Fruit fly (Drosophila melanogaster) whole organism, embryonic: ENCODE data around the gene wb.

ENCODE experiments used
- Ada2b ChIP-seq: fragments of 200-800 bp; sonication (Bioruptor generic); IDR thresholded peaks from 2 replicates; pipeline ENCODE4 v1.3.6; 2022; ENCODE audit warnings: missing biosample characterization, missing genetic modification characterization
- Bteb2 ChIP-seq: fragments of 200-800 bp; sonication (Bioruptor generic); optimal IDR thresholded peaks from 2 replicates; lab custom pipeline; 2016; ENCODE audit warnings: missing biosample characterization, missing genetic modification characterization
- CG10366 ChIP-seq: fragments of 200-800 bp; sonication (Bioruptor generic); IDR thresholded peaks from 2 replicates; pipeline ENCODE4 v1.3.6; 2022; ENCODE audit warnings: missing biosample characterization, missing genetic modification characterization
- CG11085 ChIP-seq: fragments of 200-800 bp; sonication (Bioruptor generic); IDR thresholded peaks from 2 replicates; pipeline ENCODE4 v1.3.6; 2022; ENCODE audit warnings: missing biosample characterization, missing genetic modification characterization
- CG11093 ChIP-seq: fragments of 200-800 bp; sonication (Bioruptor generic); IDR thresholded peaks from 3 replicates; pipeline ENCODE4 v1.3.6; 2022; ENCODE audit warnings: missing biosample characterization, missing genetic modification characterization
- CG13287 ChIP-seq: fragments of 200-800 bp; sonication (Bioruptor generic); IDR thresholded peaks from 2 replicates; pipeline ENCODE4 v1.3.6; 2022; ENCODE audit warnings: missing biosample characterization, missing genetic modification characterization; ENCODE audit not compliant: partially characterized antibody
- CG17328 ChIP-seq: fragments of 200-800 bp; sonication (Bioruptor generic); IDR thresholded peaks from 2 replicates; pipeline ENCODE4 v1.3.6; 2022; ENCODE audit warnings: missing biosample characterization, missing genetic modification characterization
- CG17829 ChIP-seq: fragments of 200-800 bp; optimal IDR thresholded peaks from 2 replicates; lab custom pipeline; 2019; ENCODE audit warnings: missing biosample characterization, mild to moderate bottlenecking, missing genetic modification characterization, moderate library complexity
- CG2202 ChIP-seq: fragments of 200-800 bp; sonication (Bioruptor generic); optimal IDR thresholded peaks from 2 replicates; lab custom pipeline; 2018; ENCODE audit warnings: missing biosample characterization, mild to moderate bottlenecking, missing genetic modification characterization
- CG2875 ChIP-seq: fragments of 200-800 bp; sonication (Bioruptor generic); optimal IDR thresholded peaks from 2 replicates; lab custom pipeline; 2017; ENCODE audit warnings: missing biosample characterization, mild to moderate bottlenecking, missing genetic modification characterization, missing genetic modification reagents
- CG34422 ChIP-seq: fragments of 200-800 bp; sonication (Bioruptor generic); IDR thresholded peaks from 3 replicates; pipeline ENCODE4 v1.3.6; 2022; ENCODE audit warnings: missing biosample characterization, missing genetic modification characterization
- CG3995 ChIP-seq: fragments of 200-800 bp; sonication (Bioruptor generic); optimal IDR thresholded peaks from 3 replicates; lab custom pipeline; 2016; ENCODE audit warnings: missing biosample characterization, missing genetic modification characterization
- CG43689 ChIP-seq: fragments of 200-800 bp; sonication (Bioruptor generic); IDR thresholded peaks from 2 replicates; pipeline ENCODE4 v1.3.6; 2022; ENCODE audit warnings: missing biosample characterization, missing genetic modification characterization
- CG4707 ChIP-seq: fragments of 200-800 bp; sonication (Bioruptor generic); optimal IDR thresholded peaks from 2 replicates; lab custom pipeline; 2018; ENCODE audit warnings: missing biosample characterization, mild to moderate bottlenecking, missing genetic modification characterization, moderate library complexity
- CG5953 ChIP-seq: fragments of 200-800 bp; sonication (Bioruptor generic); IDR thresholded peaks from 2 replicates; pipeline ENCODE4 v1.3.6; 2022; ENCODE audit warnings: missing biosample characterization, missing genetic modification characterization
- CG6272 ChIP-seq: fragments of 200-800 bp; sonication (Bioruptor generic); IDR thresholded peaks from 2 replicates; pipeline ENCODE4 v1.3.6; 2022; ENCODE audit warnings: missing biosample characterization, missing genetic modification characterization
- CG9817 ChIP-seq: fragments of 200-800 bp; sonication (Bioruptor generic); optimal IDR thresholded peaks from 2 replicates; lab custom pipeline; 2018; ENCODE audit warnings: missing biosample characterization, mild to moderate bottlenecking, missing genetic modification characterization, moderate library complexity
- Dad ChIP-seq: fragments of 200-800 bp; sonication (Bioruptor generic); optimal IDR thresholded peaks from 3 replicates; lab custom pipeline; 2016; ENCODE audit warnings: missing biosample characterization, missing genetic modification characterization
- Dfd ChIP-seq, 2 experiments: fragments of >200 bp; optimal IDR thresholded peaks; 2 replicates each; lab custom pipeline; 2017; ENCODE audit warnings: missing biosample characterization in 2 of 2, missing genetic modification characterization in 2 of 2
- E2f2 ChIP-seq: fragments of 200-800 bp; sonication (Bioruptor generic); IDR thresholded peaks from 2 replicates; pipeline ENCODE4 v1.3.6; 2022; ENCODE audit warnings: missing biosample characterization, missing genetic modification characterization
- Eip74EF ChIP-seq, 2 experiments: fragments of 200-800 bp in 1 of 2; fragments of >200 bp in 1 of 2; sonication (Bioruptor generic) in 1 of 2; optimal IDR thresholded peaks; 2 replicates each; lab custom pipeline; 2017 to 2019; ENCODE audit warnings: missing biosample characterization in 2 of 2, missing genetic modification characterization in 2 of 2, mild to moderate bottlenecking in 1 of 2, moderate library complexity in 1 of 2
- GATAe ChIP-seq: fragments of 200-800 bp; sonication (Bioruptor generic); conservative IDR thresholded peaks from 2 replicates; pipeline ENCODE4 v1.3.6; 2022; ENCODE audit warnings: missing biosample characterization, missing genetic modification characterization
- HmgD ChIP-seq: fragments of 200-800 bp; sonication (Bioruptor generic); optimal IDR thresholded peaks from 3 replicates; lab custom pipeline; 2016; ENCODE audit warnings: missing biosample characterization, missing genetic modification characterization
- Kr ChIP-seq: fragments of 200-800 bp; sonication (Bioruptor generic); optimal IDR thresholded peaks from 2 replicates; lab custom pipeline; 2017; ENCODE audit warnings: missing biosample characterization, mild to moderate bottlenecking, missing genetic modification characterization
- Myb ChIP-seq: fragments of 200-800 bp; sonication (Bioruptor generic); optimal IDR thresholded peaks from 2 replicates; lab custom pipeline; 2016; ENCODE audit warnings: missing biosample characterization, missing genetic modification characterization
- NC2α ChIP-seq: fragments of 200-800 bp; sonication (Bioruptor generic); optimal IDR thresholded peaks from 2 replicates; lab custom pipeline; 2016; ENCODE audit warnings: missing biosample characterization, missing genetic modification characterization
- NfI ChIP-seq: fragments of 200-800 bp; sonication (Bioruptor generic); optimal IDR thresholded peaks from 3 replicates; lab custom pipeline; 2018; ENCODE audit warnings: missing biosample characterization, mild to moderate bottlenecking, missing genetic modification characterization, moderate library complexity
- Ptx1 ChIP-seq: fragments of 200-800 bp; sonication (Bioruptor generic); IDR thresholded peaks from 2 replicates; pipeline ENCODE4 v1.3.6; 2022; ENCODE audit warnings: missing biosample characterization, missing genetic modification characterization
- ara ChIP-seq: fragments of 200-800 bp; sonication (Bioruptor generic); IDR thresholded peaks from 2 replicates; pipeline ENCODE4 v1.3.6; 2022; ENCODE audit warnings: missing biosample characterization, missing genetic modification characterization
- bab2 ChIP-seq: fragments of 200-800 bp; sonication (Bioruptor generic); optimal IDR thresholded peaks from 2 replicates; lab custom pipeline; 2016; ENCODE audit warnings: missing biosample characterization, missing genetic modification characterization
- br ChIP-seq: fragments of >200 bp; optimal IDR thresholded peaks from 2 replicates; lab custom pipeline; 2017
- cg ChIP-seq: fragments of 200-800 bp; sonication (Bioruptor generic); optimal IDR thresholded peaks from 3 replicates; lab custom pipeline; 2019; ENCODE audit warnings: missing biosample characterization, mild to moderate bottlenecking, missing genetic modification characterization, moderate library complexity
- chif ChIP-seq, 2 experiments: fragments of 200-800 bp; sonication (Bioruptor generic); optimal IDR thresholded peaks; 3 replicates each; lab custom pipeline; 2016; ENCODE audit warnings: missing biosample characterization in 2 of 2, missing genetic modification characterization in 2 of 2
- crc ChIP-seq: fragments of 200-800 bp; sonication (Bioruptor generic); optimal IDR thresholded peaks from 2 replicates; lab custom pipeline; 2016; ENCODE audit warnings: missing biosample characterization, missing genetic modification characterization
- disco-r ChIP-seq: fragments of 200-800 bp; sonication (Bioruptor generic); optimal IDR thresholded peaks from 2 replicates; lab custom pipeline; 2016; ENCODE audit warnings: missing biosample characterization, missing genetic modification characterization
- dpn ChIP-seq, 2 experiments: fragments of 200-800 bp; sonication (Bioruptor generic); optimal IDR thresholded peaks; 3 replicates each; lab custom pipeline; 2016; ENCODE audit warnings: missing biosample characterization in 2 of 2, missing genetic modification characterization in 2 of 2
- eve ChIP-seq, 2 experiments: fragments of >200 bp; optimal IDR thresholded peaks; 2 replicates each; lab custom pipeline; 2017; ENCODE audit warnings: missing biosample characterization in 2 of 2, missing genetic modification characterization in 2 of 2
- ftz-f1 ChIP-seq: fragments of 200-800 bp; sonication (Bioruptor generic); optimal IDR thresholded peaks from 2 replicates; lab custom pipeline; 2016; ENCODE audit warnings: missing biosample characterization, missing genetic modification characterization
- fu2 ChIP-seq: fragments of 200-800 bp; sonication (Bioruptor generic); optimal IDR thresholded peaks from 2 replicates; lab custom pipeline; 2016; ENCODE audit warnings: missing biosample characterization, missing genetic modification characterization
- grau ChIP-seq: fragments of 200-800 bp; optimal IDR thresholded peaks from 3 replicates; lab custom pipeline; 2019; ENCODE audit warnings: missing biosample characterization, mild to moderate bottlenecking, missing genetic modification characterization, moderate library complexity
- knrl ChIP-seq: fragments of 200-800 bp; sonication (Bioruptor generic); IDR thresholded peaks from 3 replicates; pipeline ENCODE4 v1.3.6; 2022; ENCODE audit warnings: missing biosample characterization, missing genetic modification characterization; ENCODE audit not compliant: partially characterized antibody
- sc ChIP-seq, 3 experiments: fragments of >200 bp in 2 of 3; fragments of 200-800 bp in 1 of 3; sonication (Bioruptor generic) in 1 of 3; optimal IDR thresholded peaks; 2 replicates in 2 of 3; 3 replicates in 1 of 3; lab custom pipeline; 2017; ENCODE audit warnings: mild to moderate bottlenecking in 1 of 3, missing biosample characterization in 1 of 3, missing genetic modification characterization in 1 of 3, missing genetic modification reagents in 1 of 3
- sens ChIP-seq: fragments of 200-800 bp; sonication (Bioruptor generic); peaks from one replicate; lab custom pipeline; 2016; ENCODE audit warnings: missing biosample characterization, missing genetic modification characterization
- shn ChIP-seq: fragments of 200-800 bp; sonication (Bioruptor generic); optimal IDR thresholded peaks from 3 replicates; lab custom pipeline; 2016; ENCODE audit warnings: missing biosample characterization, missing genetic modification characterization
- sisA ChIP-seq: fragments of 200-800 bp; sonication (Bioruptor generic); IDR thresholded peaks from 2 replicates; pipeline ENCODE4 v1.3.6; 2022; ENCODE audit warnings: missing biosample characterization, missing genetic modification characterization
- trem ChIP-seq: fragments of 200-800 bp; optimal IDR thresholded peaks from 3 replicates; lab custom pipeline; 2019; ENCODE audit warnings: missing biosample characterization, mild to moderate bottlenecking, missing genetic modification characterization, moderate library complexity
- yki ChIP-seq: fragments of >200 bp; optimal IDR thresholded peaks from 3 replicates; lab custom pipeline; 2018

The wb gene

dm6 chr2L:14350587-14350986 is 87.8 kb downstream of the wb start:
- TF ChIP-seq bab2 (GFP tag; lab: Kevin White, UChicago) (no peak), sens (GFP tag; lab: Kevin White, UChicago) (peak; percentile 47), Eip74EF (GFP tag; optimal IDR thresholded peaks at IDR 0.05; lab: Kevin White, UChicago) (peak in 1 of 2 experiments; percentile 63)

- no peak for TF ChIP-seq CG10366 (GFP tag; lab: Robert Waterston, UW)
- no peak for TF ChIP-seq E2f2
- no peak for TF ChIP-seq knrl
- TF ChIP-seq CG43689 = no peak
- TF ChIP-seq fu2 (GFP tag; lab: Kevin White, UChicago) = no peak
- peak; percentile 53 for TF ChIP-seq Myb (GFP tag; lab: Kevin White, UChicago)
- no peak for TF ChIP-seq grau
- TF ChIP-seq Kr (GFP tag; lab: Kevin White, UChicago) = no peak
- 0 out of 2 replicates have a peak, but pooled peaks have one; percentile 12 for TF ChIP-seq CG13287
- no peak for TF ChIP-seq CG2875 (GFP tag; lab: Kevin White, UChicago)
- TF ChIP-seq Bteb2 (GFP tag; lab: Kevin White, UChicago) = no peak
- TF ChIP-seq CG34422 = no peak
- TF ChIP-seq yki (lab: Kevin White, UChicago) = no peak
- TF ChIP-seq CG3995 = peak; percentile 89
- TF ChIP-seq ara (GFP tag; lab: Robert Waterston, UW) = no peak
- no peak for TF ChIP-seq CG5953 (GFP tag; lab: Robert Waterston, UW)
- no peak for TF ChIP-seq CG17328 (GFP tag; lab: Robert Waterston, UW)
- TF ChIP-seq sisA (GFP tag; lab: Robert Waterston, UW) = no peak
- no peak for TF ChIP-seq NC2α (GFP tag; lab: Kevin White, UChicago)
- TF ChIP-seq HmgD = no peak
- TF ChIP-seq cg (GFP tag; lab: Kevin White, UChicago) = no peak
Observed at dm6 chr2L:14351441-14352127, 88.8 kb downstream of the wb start, which contains the start of gene CG43052. TSS of gene CG43052 (plus strand) at chr2L:14352077.

dm6 chr2L:14355033-14355851 is 92.4 kb downstream of the wb start, which contains the start of gene Rab14:
TSS of gene Rab14 (plus strand) at chr2L:14355145.
- TF ChIP-seq CG9817 (tag; lab: Kevin White, UChicago) = peak; percentile 85
- peak; percentile 77 for TF ChIP-seq Ada2b (GFP tag; lab: Robert Waterston, UW)
- peak; percentile 28 for TF ChIP-seq disco-r (GFP tag; lab: Kevin White, UChicago)
- peak; percentile 60 for TF ChIP-seq trem (tag; lab: Kevin White, UChicago)
- TF ChIP-seq dpn (GFP tag; optimal IDR thresholded peaks at IDR 0.05; lab: Kevin White, UChicago) = peak; percentile 60 to 82
- peak; percentile 73 for TF ChIP-seq CG17829
- TF ChIP-seq CG4707 (GFP tag; lab: Kevin White, UChicago) = peak; percentile 75
- peak; percentile 73; the same call in 2 of the 3 replicates for TF ChIP-seq CG11093 (GFP tag; lab: Robert Waterston, UW)
- peak; percentile 70 for TF ChIP-seq Ptx1 (GFP tag; lab: Robert Waterston, UW)
- peak; percentile 62 for TF ChIP-seq CG11085 (GFP tag; lab: Robert Waterston, UW)
- no peak for TF ChIP-seq crc (GFP tag; lab: Kevin White, UChicago)
- TF ChIP-seq NfI (GFP tag; lab: Kevin White, UChicago) = peak; percentile 86
- TF ChIP-seq CG2202 (tag; lab: Kevin White, UChicago) = peak; percentile 66
- TF ChIP-seq chif (GFP tag; optimal IDR thresholded peaks at IDR 0.05; lab: Kevin White, UChicago) = peak; percentile 73 to 77
- TF ChIP-seq GATAe (GFP tag; lab: Robert Waterston, UW) = 0 out of 2 replicates have a peak, but pooled peaks have one; percentile 22
- no peak for TF ChIP-seq sc (optimal IDR thresholded peaks at IDR 0.05; lab: Kevin White, UChicago)
- peak; percentile 67 for TF ChIP-seq sc (GFP tag; optimal IDR thresholded peaks at IDR 0.05; lab: Kevin White, UChicago)
- peak; percentile 60 for TF ChIP-seq shn (GFP tag; lab: Kevin White, UChicago)
- no peak for TF ChIP-seq eve (GFP tag; optimal IDR thresholded peaks at IDR 0.05; lab: Kevin White, UChicago)
- peak; percentile 9 for TF ChIP-seq ftz-f1 (GFP tag; lab: Kevin White, UChicago)
- no peak for TF ChIP-seq br (lab: Kevin White, UChicago)
- TF ChIP-seq Dad = peak; percentile 50
- peak; percentile 88 for TF ChIP-seq CG13287
- TF ChIP-seq CG6272 (GFP tag; lab: Robert Waterston, UW) = peak; percentile 48
- TF ChIP-seq Dfd (GFP tag; optimal IDR thresholded peaks at IDR 0.05; lab: Kevin White, UChicago) = no peak
